Fruit fly (Drosophila melanogaster) whole organism, embryonic: ENCODE results near the gene CG15528.

Source experiments
- Atf6 ChIP-seq: fragments of 200-800 bp; sonication (Bioruptor generic); IDR thresholded peaks from 2 replicates; pipeline ENCODE4 v1.3.6; 2022; ENCODE audit warnings: missing biosample characterization, missing genetic modification characterization
- CG17359 ChIP-seq: fragments of 200-800 bp; sonication (Bioruptor generic); optimal IDR thresholded peaks from 3 replicates; lab custom pipeline; 2018; ENCODE audit warnings: missing biosample characterization, mild to moderate bottlenecking, missing genetic modification characterization, moderate library complexity
- CG1832 ChIP-seq: fragments of 200-800 bp; sonication (Bioruptor generic); optimal IDR thresholded peaks from 2 replicates; lab custom pipeline; 2017; ENCODE audit warnings: missing biosample characterization, mild to moderate bottlenecking, missing genetic modification characterization, inconsistent platforms
- CG7271 ChIP-seq: fragments of 200-800 bp; sonication (Bioruptor generic); optimal IDR thresholded peaks from 2 replicates; lab custom pipeline; 2018; ENCODE audit warnings: missing biosample characterization, mild to moderate bottlenecking, missing genetic modification characterization, moderate library complexity
- Lhr ChIP-seq: fragments of 200-800 bp; sonication (Bioruptor generic); optimal IDR thresholded peaks from 3 replicates; lab custom pipeline; 2017; ENCODE audit warnings: mild to moderate bottlenecking, missing biosample characterization, missing genetic modification reagents, missing genetic modification characterization
- Taf1 ChIP-seq: fragments of 200-800 bp; sonication (Bioruptor generic); IDR thresholded peaks from 2 replicates; pipeline ENCODE4 v1.3.6; 2022; ENCODE audit warnings: missing biosample characterization, missing genetic modification characterization

- TF ChIP-seq CG17359 (tag; lab: Kevin White, UChicago): no peak
- no peak for TF ChIP-seq Lhr (GFP tag; lab: Kevin White, UChicago)
- no peak for TF ChIP-seq Atf6 (GFP tag; lab: Robert Waterston, UW)
- TF ChIP-seq CG7271 (tag; lab: Kevin White, UChicago): no peak
- no peak for TF ChIP-seq Taf1 (GFP tag; lab: Robert Waterston, UW)
- no peak for TF ChIP-seq CG1832
These were observed 18.3 kb upstream of the CG15528 start for dm6 chr3R:30070198-30070597.
